Worm (Caenorhabditis elegans): ENCODE results near the gene H08M01.1.

The H08M01.1 gene

DNA sequence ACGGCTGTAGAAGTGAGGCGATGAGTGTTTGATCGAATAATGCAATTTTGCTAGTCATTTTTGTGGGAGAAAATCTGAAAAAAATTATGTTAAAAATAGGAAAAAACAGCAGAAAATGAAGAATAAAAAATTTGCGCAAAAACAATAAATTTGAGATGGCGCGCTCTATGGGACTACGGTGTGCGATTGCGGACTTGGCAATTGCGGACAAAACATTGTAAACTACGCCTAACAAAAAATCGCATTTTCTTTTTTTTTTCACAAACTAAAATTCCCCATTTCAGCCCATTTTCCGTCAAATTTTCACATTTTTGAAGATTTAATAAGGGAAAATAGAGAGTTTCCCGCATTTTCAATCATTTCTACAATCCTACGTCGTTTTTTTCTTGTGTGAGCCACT, 47.5 kb downstream of the H08M01.1 start, which contains the start of the genes sas-6 and Y45F10D.7:
Gene sas-6, minus strand, starts transcription at position 80 of the 400 bp plus-strand sequence.
Gene Y45F10D.7, plus strand, starts transcription at position 256 of the 400 bp plus-strand sequence.
- TF ChIP-seq nhr-20 (tag; optimal IDR thresholded peaks at IDR 0.05) (peak; percentile 44), elt-2 (tag; optimal IDR thresholded peaks at IDR 0.05) (no peak), skn-1 (tag; optimal IDR thresholded peaks at IDR 0.05) (peak; percentile 75), efl-1 (optimal IDR thresholded peaks at IDR 0.05) (peak; percentile 62 to 95), efl-1 (GFP tag; optimal IDR thresholded peaks at IDR 0.05 in 1 of 2) (peak; percentile 94 to 99), sup-37 (GFP tag; optimal IDR thresholded peaks at IDR 0.05) (no peak), nhr-76 (tag; optimal IDR thresholded peaks at IDR 0.05) (no peak), sox-4 (tag; optimal IDR thresholded peaks at IDR 0.05) (no peak), C16A3.4 (tag; optimal IDR thresholded peaks at IDR 0.05) (peak; percentile 81), pax-3 (tag; optimal IDR thresholded peaks at IDR 0.05) (peak; percentile 18), swsn-7 (tag; optimal IDR thresholded peaks at IDR 0.05) (peak; percentile 29), F16B12.6 (tag; optimal IDR thresholded peaks at IDR 0.05) (peak; percentile 97), unc-86 (tag; optimal IDR thresholded peaks at IDR 0.05) (peak; percentile 9), fkh-8 (tag; optimal IDR thresholded peaks at IDR 0.05) (peak; percentile 51), unc-130 (tag; optimal IDR thresholded peaks at IDR 0.05) (peak; percentile 53), blmp-1 (tag; optimal IDR thresholded peaks at IDR 0.05) (peak; percentile 19), ama-1 (optimal IDR thresholded peaks at IDR 0.05) (no peak), C04F5.9 (tag; optimal IDR thresholded peaks at IDR 0.05) (peak; percentile 32), lir-3 (tag; optimal IDR thresholded peaks at IDR 0.05; ENCODE audit: poor library complexity) (no peak), fkh-10 (GFP tag; optimal IDR thresholded peaks at IDR 0.05) (peak; percentile 14), elt-3 (tag; optimal IDR thresholded peaks at IDR 0.05) (peak in 2 of 6 experiments; percentile 36 to 41), irx-1 (tag; optimal IDR thresholded peaks at IDR 0.05) (peak; percentile 4), ztf-11 (tag; optimal IDR thresholded peaks at IDR 0.05) (no peak), tbx-2 (tag; optimal IDR thresholded peaks at IDR 0.05) (peak; percentile 47), mab-9 (GFP tag; IDR thresholded peaks at IDR 0.05) (no peak), nhr-77 (tag; optimal IDR thresholded peaks at IDR 0.05) (peak; percentile 6), snu-23 (GFP tag; optimal IDR thresholded peaks at IDR 0.05) (peak; percentile 81), ces-1 (GFP tag; optimal IDR thresholded peaks at IDR 0.05) (no peak), lsy-2 (tag; optimal IDR thresholded peaks at IDR 0.05) (peak; percentile 98 to 99), nhr-47 (tag; optimal IDR thresholded peaks at IDR 0.05) (peak; percentile 71), aha-1 (tag; optimal IDR thresholded peaks at IDR 0.05) (no peak), lin-13 (GFP tag; optimal IDR thresholded peaks at IDR 0.05) (peak; percentile 59), nhr-85 (tag) (no peak), ceh-90 (tag; optimal IDR thresholded peaks at IDR 0.05) (no peak), ets-5 (GFP tag; IDR thresholded peaks at IDR 0.05) (no peak), alr-1 (tag; optimal IDR thresholded peaks at IDR 0.05; ENCODE audit: borderline replicate concordance) (no peak), nhr-71 (tag; optimal IDR thresholded peaks at IDR 0.05) (peak; percentile 69), xbp-1 (tag; optimal IDR thresholded peaks at IDR 0.05) (peak; percentile 35), dpl-1 (GFP tag; optimal IDR thresholded peaks at IDR 0.05) (peak; percentile 91 to 95 (median 94)), rnt-1 (tag; optimal IDR thresholded peaks at IDR 0.05) (peak; percentile 69), fos-1 (tag; optimal IDR thresholded peaks at IDR 0.05) (peak; percentile 60), mep-1 (tag; optimal IDR thresholded peaks at IDR 0.05) (peak; percentile 60), snpc-4 (tag; optimal IDR thresholded peaks at IDR 0.05) (peak; percentile 5), ceh-82 (tag; optimal IDR thresholded peaks at IDR 0.05) (peak; percentile 12 to 83 (median 28)), nhr-237 (tag; optimal IDR thresholded peaks at IDR 0.05) (no peak), lin-39 (tag; optimal IDR thresholded peaks at IDR 0.05) (no peak), nhr-90 (tag; optimal IDR thresholded peaks at IDR 0.05; ENCODE audit: poor library complexity) (peak; percentile 14), lin-15B (tag; optimal IDR thresholded peaks at IDR 0.05) (peak; percentile 71), nhr-84 (tag; optimal IDR thresholded peaks at IDR 0.05) (no peak), isw-1 (GFP tag; IDR thresholded peaks at IDR 0.05) (peak; percentile 32; the same call in 1 of the 2 replicates), nhr-19 (GFP tag; conservative IDR thresholded peaks at IDR 0.05) (no peak), tlp-1 (tag; optimal IDR thresholded peaks at IDR 0.05) (no peak), hpl-2 (GFP tag; optimal IDR thresholded peaks at IDR 0.05) (no peak), hlh-4 (tag; optimal IDR thresholded peaks at IDR 0.05) (no peak), dsc-1 (tag; optimal IDR thresholded peaks at IDR 0.05) (peak; percentile 23)

Data from whole organism, L1 larva.